Worm (Caenorhabditis elegans): ENCODE results near the gene C17H12.37.

C17H12.37 gene

ce11 chrIV:6790438-6791124 lies 14.3 kb upstream of the C17H12.37 start, which contains the start of the genes C17H12.2 and vha-8 (continued):
- TF ChIP-seq nhr-76 (tag; optimal IDR thresholded peaks at IDR 0.05), result peak; percentile 44
- TF ChIP-seq ceh-32 (tag; optimal IDR thresholded peaks at IDR 0.05; ENCODE audit: poor library complexity), result no peak
- no peak for TF ChIP-seq snpc-1.2 (GFP tag; IDR thresholded peaks at IDR 0.05)
- TF ChIP-seq nhr-41 (GFP tag; IDR thresholded peaks at IDR 0.05), result no peak
- peak; percentile 64 for TF ChIP-seq fkh-10 (GFP tag; optimal IDR thresholded peaks at IDR 0.05)
- TF ChIP-seq T26A8.4 (GFP tag; IDR thresholded peaks at IDR 0.05), result peak; percentile 79
- TF ChIP-seq lim-7 (GFP tag; IDR thresholded peaks at IDR 0.05), result no peak
- 0 out of 2 replicates have a peak, but pooled peaks have one; percentile 63 for TF ChIP-seq dmd-9 (GFP tag; IDR thresholded peaks at IDR 0.05)
- no peak for TF ChIP-seq saeg-2 (GFP tag; IDR thresholded peaks at IDR 0.05)
- no peak for TF ChIP-seq cey-2 (tag; optimal IDR thresholded peaks at IDR 0.05; ENCODE audit: borderline replicate concordance, insufficient read depth)
- TF ChIP-seq nhr-48 (tag; optimal IDR thresholded peaks at IDR 0.05), result peak; percentile 45
- TF ChIP-seq lsy-2 (tag; optimal IDR thresholded peaks at IDR 0.05), result peak; percentile 83 to 94
- 0 out of 2 replicates have a peak, but pooled peaks have one; percentile 25 for TF ChIP-seq arid-1 (GFP tag; conservative IDR thresholded peaks at IDR 0.05)
- TF ChIP-seq nhr-102 (tag; optimal IDR thresholded peaks at IDR 0.05), result peak; percentile 62
- no peak for TF ChIP-seq zag-1 (tag; optimal IDR thresholded peaks at IDR 0.05)
- TF ChIP-seq lin-39 (tag; optimal IDR thresholded peaks at IDR 0.05), result no peak
- TF ChIP-seq mdl-1 (tag; optimal IDR thresholded peaks at IDR 0.05), result peak in 1 of 2 experiments; percentile 65
- TF ChIP-seq unc-130 (GFP tag; optimal IDR thresholded peaks at IDR 0.05), result no peak
- TF ChIP-seq zfp-3 (GFP tag; conservative IDR thresholded peaks at IDR 0.05), result 0 out of 2 replicates have a peak, but pooled peaks have one; percentile 50
- TF ChIP-seq unc-62 (GFP tag; optimal IDR thresholded peaks at IDR 0.05 in 1 of 2), result peak in 1 of 2 experiments; percentile 87
- TF ChIP-seq unc-62 (tag; optimal IDR thresholded peaks at IDR 0.05), result no peak
- peak; percentile 93 for TF ChIP-seq nhr-77 (tag; optimal IDR thresholded peaks at IDR 0.05)
- peak; percentile 66 for TF ChIP-seq ctbp-1 (GFP tag; IDR thresholded peaks at IDR 0.05)
- TF ChIP-seq tra-1 (GFP tag; IDR thresholded peaks at IDR 0.05), result 0 out of 2 replicates have a peak, but pooled peaks have one; percentile 41

ce11 chrIV:6792380-6793309 lies 12.3 kb upstream of the C17H12.37 start:
- peak; percentile 26 for TF ChIP-seq attf-4 (tag; optimal IDR thresholded peaks at IDR 0.05)
- TF ChIP-seq set-16 (GFP tag; IDR thresholded peaks at IDR 0.05), result peak; percentile 76
- TF ChIP-seq snpc-1.2 (GFP tag; IDR thresholded peaks at IDR 0.05), result peak; percentile 82
- TF ChIP-seq aly-2 (tag; optimal IDR thresholded peaks at IDR 0.05), result no peak
- 0 out of 2 replicates have a peak, but pooled peaks have one; percentile 26 for TF ChIP-seq tra-1 (GFP tag; IDR thresholded peaks at IDR 0.05)
- no peak for TF ChIP-seq rbr-2 (tag; optimal IDR thresholded peaks at IDR 0.05)
- TF ChIP-seq php-3 (GFP tag; IDR thresholded peaks at IDR 0.05), result no peak
- TF ChIP-seq lsy-2 (tag; optimal IDR thresholded peaks at IDR 0.05), result peak in 1 of 2 experiments; percentile 48
- TF ChIP-seq ama-1 (optimal IDR thresholded peaks at IDR 0.05), result peak; percentile 28
- no peak for TF ChIP-seq ZK337.2 (GFP tag; IDR thresholded peaks at IDR 0.05)
- TF ChIP-seq mes-2 (tag; optimal IDR thresholded peaks at IDR 0.05; ENCODE audit: poor library complexity, severe bottlenecking), result peak; percentile 29
- TF ChIP-seq snpc-4 (tag; optimal IDR thresholded peaks at IDR 0.05), result peak; percentile 56
- TF ChIP-seq duxl-1 (tag; optimal IDR thresholded peaks at IDR 0.05; ENCODE audit: poor library complexity), result peak; percentile 55
- TF ChIP-seq zfp-2 (tag; optimal IDR thresholded peaks at IDR 0.05), result no peak
- peak; percentile 63 for TF ChIP-seq zfp-3 (GFP tag; conservative IDR thresholded peaks at IDR 0.05)
- TF ChIP-seq arid-1 (GFP tag; conservative IDR thresholded peaks at IDR 0.05), result 0 out of 2 replicates have a peak, but pooled peaks have one; percentile 13
- peak; percentile 10; the same call in 1 of the 2 replicates for TF ChIP-seq lim-7 (GFP tag; IDR thresholded peaks at IDR 0.05)
- peak; percentile 50 for TF ChIP-seq spr-3 (GFP tag; optimal IDR thresholded peaks at IDR 0.05)
- TF ChIP-seq nhr-10 (tag; optimal IDR thresholded peaks at IDR 0.05), result no peak
- peak; percentile 54; the same call in 1 of the 2 replicates for TF ChIP-seq pha-4 (GFP tag; IDR thresholded peaks at IDR 0.05)
- TF ChIP-seq pha-4 (tag; optimal IDR thresholded peaks at IDR 0.05), result no peak
- no peak for TF ChIP-seq F37D6.2 (tag; optimal IDR thresholded peaks at IDR 0.05)
- peak; percentile 51 for TF ChIP-seq dve-1 (tag; optimal IDR thresholded peaks at IDR 0.05; ENCODE audit: insufficient read depth)
- no peak for TF ChIP-seq pqm-1 (tag; optimal IDR thresholded peaks at IDR 0.05)
- 0 out of 2 replicates have a peak, but pooled peaks have one; percentile 7 for TF ChIP-seq dmd-6 (GFP tag; IDR thresholded peaks at IDR 0.05)
- TF ChIP-seq lin-13 (GFP tag; optimal IDR thresholded peaks at IDR 0.05), result peak; percentile 22
- peak; percentile 73 for TF ChIP-seq aha-1 (tag)
- TF ChIP-seq vab-7 (GFP tag; IDR thresholded peaks at IDR 0.05), result 0 out of 2 replicates have a peak, but pooled peaks have one; percentile 21
